Worm (Caenorhabditis elegans) whole organism, L3 larva: ENCODE data around the gene srh-47.

Experiments used
- R02D3.7 ChIP-seq: fragments of 150-350 bp; optimal IDR thresholded peaks from 2 replicates; lab custom pipeline; 2014; ENCODE audit warnings: missing biosample characterization, missing genetic modification characterization
- ZK546.5 ChIP-seq: sonication (generic microtip); optimal IDR thresholded peaks from 2 replicates; lab custom pipeline; 2017; ENCODE audit warnings: missing biosample characterization, missing genetic modification characterization
- aly-2 ChIP-seq: fragments of 150-350 bp; optimal IDR thresholded peaks from 2 replicates; lab custom pipeline; 2014; ENCODE audit warnings: missing biosample characterization, missing genetic modification characterization
- ceh-16 ChIP-seq: sonication (generic microtip); optimal IDR thresholded peaks from 2 replicates; lab custom pipeline; 2017; ENCODE audit warnings: missing biosample characterization, missing genetic modification characterization
- ceh-28 ChIP-seq: fragments of 150-350 bp; optimal IDR thresholded peaks from 2 replicates; lab custom pipeline; 2014; ENCODE audit warnings: missing biosample characterization, missing genetic modification reagents, missing genetic modification characterization
- ceh-82 ChIP-seq: fragments of 150-350 bp; optimal IDR thresholded peaks from 2 replicates; lab custom pipeline; 2014; ENCODE audit warnings: missing biosample characterization, missing genetic modification characterization
- ceh-9 ChIP-seq: sonication (generic microtip); optimal IDR thresholded peaks from 2 replicates; lab custom pipeline; 2018; ENCODE audit warnings: missing biosample characterization, missing genetic modification characterization
- daf-12 ChIP-seq: fragments of 150-350 bp; optimal IDR thresholded peaks from 2 replicates; lab custom pipeline; 2014; ENCODE audit warnings: missing biosample characterization, missing genetic modification reagents, missing genetic modification characterization
- egl-27 ChIP-seq: sonication (generic microtip); optimal IDR thresholded peaks from 4 replicates; lab custom pipeline; 2017; ENCODE audit warnings: missing biosample characterization, missing genetic modification reagents, missing genetic modification characterization
- elt-2 ChIP-seq: sonication (generic microtip); optimal IDR thresholded peaks from 2 replicates; lab custom pipeline; 2016; ENCODE audit warnings: missing genetic modification reagents, mild to moderate bottlenecking, missing genetic modification characterization, missing compliant biosample characterization
- elt-3 ChIP-seq, 3 experiments: fragments of 150-350 bp in 1 of 3; sonication (generic microtip) in 2 of 3; optimal IDR thresholded peaks; 2 replicates in 2 of 3; 4 replicates in 1 of 3; lab custom pipeline; 2014 to 2017; ENCODE audit warnings: missing biosample characterization in 3 of 3, missing genetic modification characterization in 3 of 3
- eor-1 ChIP-seq, 2 experiments: fragments of 150-350 bp; optimal IDR thresholded peaks; 2 replicates each; lab custom pipeline; 2014 to 2018; ENCODE audit warnings: missing biosample characterization in 2 of 2, missing genetic modification characterization in 2 of 2
- fkh-10 ChIP-seq: sonication (generic microtip); optimal IDR thresholded peaks from 2 replicates; lab custom pipeline; 2017; ENCODE audit warnings: missing biosample characterization, missing genetic modification reagents, missing genetic modification characterization
- fkh-2 ChIP-seq: fragments of 150-350 bp; optimal IDR thresholded peaks from 2 replicates; lab custom pipeline; 2014; ENCODE audit warnings: missing biosample characterization, missing genetic modification reagents, missing genetic modification characterization
- fos-1 ChIP-seq: fragments of 150-350 bp; optimal IDR thresholded peaks from 2 replicates; lab custom pipeline; 2014; ENCODE audit warnings: missing biosample characterization, missing genetic modification characterization
- hmg-11 ChIP-seq: sonication (generic microtip); optimal IDR thresholded peaks from 2 replicates; lab custom pipeline; 2016; ENCODE audit warnings: missing genetic modification characterization, missing compliant biosample characterization
- lin-39 ChIP-seq: fragments of 150-350 bp; optimal IDR thresholded peaks from 2 replicates; lab custom pipeline; 2018; ENCODE audit warnings: missing biosample characterization, missing genetic modification reagents, missing genetic modification characterization
- lsy-12 ChIP-seq: sonication (generic microtip); optimal IDR thresholded peaks from 2 replicates; lab custom pipeline; 2016; ENCODE audit warnings: mild to moderate bottlenecking, missing genetic modification characterization, missing compliant biosample characterization
- mdl-1 ChIP-seq: fragments of 150-350 bp; optimal IDR thresholded peaks from 2 replicates; lab custom pipeline; 2014; ENCODE audit warnings: missing biosample characterization, missing genetic modification characterization
- mml-1 ChIP-seq: fragments of 150-350 bp; sonication (generic microtip); optimal IDR thresholded peaks from 3 replicates; lab custom pipeline; 2014; ENCODE audit warnings: missing biosample characterization, missing genetic modification characterization
- nfya-1 ChIP-seq: sonication (generic microtip); optimal IDR thresholded peaks from 2 replicates; lab custom pipeline; 2017; ENCODE audit warnings: missing genetic modification characterization, mild to moderate bottlenecking, missing compliant biosample characterization, antibody characterized with exemption, moderate library complexity; ENCODE audit not compliant: insufficient read depth
- nhr-11 ChIP-seq: fragments of 150-350 bp; optimal IDR thresholded peaks from 2 replicates; lab custom pipeline; 2014; ENCODE audit warnings: missing biosample characterization, missing genetic modification characterization
- nhr-237 ChIP-seq: fragments of 150-350 bp; optimal IDR thresholded peaks from 2 replicates; lab custom pipeline; 2014; ENCODE audit warnings: missing biosample characterization, missing genetic modification characterization
- nhr-25 ChIP-seq: sonication (generic microtip); optimal IDR thresholded peaks from 2 replicates; lab custom pipeline; 2017; ENCODE audit warnings: missing biosample characterization, missing genetic modification characterization
- nhr-28 ChIP-seq: fragments of 150-350 bp; optimal IDR thresholded peaks from 2 replicates; lab custom pipeline; 2014; ENCODE audit warnings: missing biosample characterization, missing genetic modification characterization
- nhr-76 ChIP-seq: fragments of 150-350 bp; sonication (generic microtip); optimal IDR thresholded peaks from 5 replicates; lab custom pipeline; 2014; ENCODE audit warnings: missing biosample characterization, missing genetic modification characterization
- nhr-77 ChIP-seq: fragments of 150-350 bp; optimal IDR thresholded peaks from 2 replicates; lab custom pipeline; 2014; ENCODE audit warnings: missing biosample characterization, missing genetic modification characterization
- pha-4 ChIP-seq: fragments of 150-350 bp; optimal IDR thresholded peaks from 2 replicates; lab custom pipeline; 2014; ENCODE audit warnings: missing biosample characterization, missing genetic modification reagents, missing genetic modification characterization
- pqm-1 ChIP-seq: fragments of 150-350 bp; optimal IDR thresholded peaks from 2 replicates; lab custom pipeline; 2017; ENCODE audit warnings: missing biosample characterization, missing genetic modification characterization, inconsistent platforms
- sea-2 ChIP-seq: fragments of 150-350 bp; sonication (generic microtip); optimal IDR thresholded peaks from 4 replicates; lab custom pipeline; 2014; ENCODE audit warnings: missing biosample characterization, missing genetic modification reagents, missing genetic modification characterization
- skn-1 ChIP-seq: fragments of 150-350 bp; optimal IDR thresholded peaks from 2 replicates; lab custom pipeline; 2014; ENCODE audit warnings: missing biosample characterization, missing genetic modification characterization
- snpc-4 ChIP-seq: fragments of 150-350 bp; optimal IDR thresholded peaks from 2 replicates; lab custom pipeline; 2014; ENCODE audit warnings: missing biosample characterization, missing genetic modification characterization
- tbx-2 ChIP-seq: sonication (generic microtip); optimal IDR thresholded peaks from 2 replicates; lab custom pipeline; 2016; ENCODE audit warnings: mild to moderate bottlenecking, missing genetic modification characterization, missing compliant biosample characterization
- unc-62 ChIP-seq: fragments of 150-350 bp; sonication (generic microtip); optimal IDR thresholded peaks from 4 replicates; lab custom pipeline; 2014; ENCODE audit warnings: missing biosample characterization, missing genetic modification reagents, missing genetic modification characterization
- zag-1 ChIP-seq: fragments of 150-350 bp; optimal IDR thresholded peaks from 2 replicates; lab custom pipeline; 2014; ENCODE audit warnings: missing biosample characterization, missing genetic modification characterization
- ztf-4 ChIP-seq: fragments of 150-350 bp; optimal IDR thresholded peaks from 2 replicates; lab custom pipeline; 2014; ENCODE audit warnings: missing biosample characterization, missing genetic modification characterization

The srh-47 gene

DNA sequence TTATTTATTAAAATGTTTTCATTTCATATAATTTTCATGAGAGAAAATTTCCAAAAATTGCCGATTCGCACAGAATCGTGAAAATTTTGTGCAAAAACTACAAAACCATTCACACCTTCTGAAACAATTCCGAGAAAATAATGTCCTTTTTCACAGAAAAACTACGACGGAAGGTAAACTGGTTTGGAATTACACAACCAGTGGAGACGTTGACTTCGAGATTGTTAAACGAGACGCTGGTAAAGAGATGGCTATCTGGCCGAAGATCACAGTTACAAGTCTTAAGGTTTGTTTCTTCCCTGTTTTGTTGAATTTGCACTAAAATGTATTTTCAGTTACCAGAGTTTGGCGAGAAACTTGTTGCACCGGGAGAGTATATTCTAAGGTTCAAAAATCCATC lies 12.5 kb upstream of the srh-47 start:
- TF ChIP-seq R02D3.7 (tag; lab: Kevin White, UChicago) = no peak
- no peak for TF ChIP-seq ztf-4 (tag; lab: Kevin White, UChicago)
- TF ChIP-seq fos-1 (tag; lab: Kevin White, UChicago) = no peak
- TF ChIP-seq hmg-11 (tag; lab: Kevin White, UChicago) = no peak
- no peak for TF ChIP-seq fkh-2
- no peak for TF ChIP-seq ZK546.5

DNA sequence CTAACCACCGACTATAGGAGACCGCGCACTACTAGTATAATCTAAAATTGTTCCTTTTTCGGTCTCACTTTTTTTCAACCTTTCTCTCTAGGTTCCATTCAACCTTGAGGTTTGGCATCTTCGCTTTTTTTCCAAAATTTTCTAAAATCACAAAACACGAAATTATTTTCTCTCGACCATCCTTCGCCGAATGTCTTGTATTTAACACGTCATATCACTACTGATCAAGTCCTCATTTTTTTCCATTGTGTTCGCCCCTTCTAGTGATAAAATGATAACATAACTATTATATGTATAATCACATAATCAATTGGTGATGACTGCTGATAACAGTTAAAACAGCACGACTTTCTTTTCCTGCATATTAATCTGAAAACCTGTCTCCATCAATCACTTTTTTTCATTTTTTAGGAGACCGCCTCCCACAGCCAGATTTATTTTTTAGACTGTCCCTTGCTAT lies 10.6 kb upstream of the srh-47 start, which contains the start of gene T03F7.7:
Gene T03F7.7, plus strand, starts transcription at position 410 of the 460 bp plus-strand sequence.
- TF ChIP-seq pha-4 (tag; lab: Kevin White, UChicago) = no peak
- TF ChIP-seq elt-2 = peak; percentile 97
- TF ChIP-seq elt-3 (tag; optimal IDR thresholded peaks at IDR 0.05; lab: Kevin White, UChicago) = peak in 1 of 3 experiments; percentile 67
- TF ChIP-seq ceh-82 (tag; lab: Kevin White, UChicago) = no peak
- no peak for TF ChIP-seq tbx-2 (tag; lab: Kevin White, UChicago)
- no peak for TF ChIP-seq zag-1 (tag; lab: Kevin White, UChicago)
- peak; percentile 36 for TF ChIP-seq pqm-1 (tag; lab: Kevin White, UChicago)
- TF ChIP-seq nhr-76 (tag; lab: Kevin White, UChicago) = no peak
- no peak for TF ChIP-seq lin-39
- no peak for TF ChIP-seq mdl-1 (tag; lab: Kevin White, UChicago)
- TF ChIP-seq unc-62 (GFP tag; lab: Kevin White, UChicago) = no peak
- TF ChIP-seq ceh-16 (tag; lab: Kevin White, UChicago) = no peak
- TF ChIP-seq, all 47 proteins: peak for 3

DNA sequence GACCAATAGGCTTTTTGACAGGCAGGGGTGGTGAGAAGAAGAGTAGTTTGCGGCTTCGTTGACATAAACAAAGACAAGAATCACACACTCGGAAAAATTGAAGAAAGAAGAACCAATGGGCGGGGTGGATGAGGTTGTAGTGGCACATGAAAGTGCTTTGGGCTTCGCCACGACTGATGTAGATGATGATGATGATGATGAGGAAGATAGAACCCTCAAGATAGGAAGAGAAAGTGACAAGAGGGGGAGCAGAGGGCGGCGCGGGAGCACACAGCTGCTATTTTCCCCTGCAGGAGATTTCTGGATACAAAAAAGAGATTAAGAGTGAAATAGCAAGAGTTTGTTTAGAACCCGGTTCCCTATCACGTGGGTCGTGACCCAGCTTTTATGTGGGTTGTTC lies 8.5 kb upstream of the srh-47 start:
- TF ChIP-seq nfya-1 (tag; lab: Kevin White, UChicago) (peak; percentile 51), egl-27 (no peak), lin-39 (peak; percentile 51)

DNA sequence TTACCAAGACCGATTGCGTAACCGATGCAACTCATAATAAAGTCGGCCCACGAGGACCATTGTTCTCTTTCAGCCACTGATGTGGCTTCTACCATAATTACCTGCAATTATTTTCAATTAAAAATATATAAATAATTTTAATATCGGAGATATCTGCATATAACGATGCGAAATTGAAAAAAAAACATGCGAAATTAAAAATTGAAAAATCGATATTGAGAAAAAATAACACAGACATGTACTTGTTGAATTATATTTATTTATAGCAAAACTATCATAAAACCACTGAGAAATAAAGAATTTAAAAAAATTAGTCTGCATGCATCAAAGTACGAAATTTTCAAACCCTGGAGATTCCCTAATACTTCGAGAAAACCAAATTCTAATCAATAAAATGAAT lies 7.9 kb upstream of the srh-47 start, which contains the start of gene snf-11:
Gene snf-11, minus strand, starts transcription at position 101 of the 400 bp plus-strand sequence.
- no peak for TF ChIP-seq nhr-25 (tag; lab: Kevin White, UChicago)
- no peak for TF ChIP-seq nhr-76 (tag; lab: Kevin White, UChicago)
- TF ChIP-seq skn-1 (tag; lab: Kevin White, UChicago) = no peak
- no peak for TF ChIP-seq eor-1 (tag; optimal IDR thresholded peaks at IDR 0.05; lab: Kevin White, UChicago)
- TF ChIP-seq fkh-2 = no peak
- TF ChIP-seq ceh-28 (tag; lab: Kevin White, UChicago) = no peak
- no peak for TF ChIP-seq nhr-28 (tag; lab: Kevin White, UChicago)
- no peak for TF ChIP-seq elt-3 (tag; optimal IDR thresholded peaks at IDR 0.05; lab: Kevin White, UChicago)
- TF ChIP-seq zag-1 (tag; lab: Kevin White, UChicago) = no peak
- TF ChIP-seq hmg-11 (tag; lab: Kevin White, UChicago) = no peak
- TF ChIP-seq R02D3.7 (tag; lab: Kevin White, UChicago) = no peak
- TF ChIP-seq ceh-9 = no peak
- no peak for TF ChIP-seq aly-2 (tag; lab: Kevin White, UChicago)
- TF ChIP-seq daf-12 = no peak
- TF ChIP-seq snpc-4 (tag; lab: Kevin White, UChicago) = no peak
- TF ChIP-seq egl-27 = no peak

DNA sequence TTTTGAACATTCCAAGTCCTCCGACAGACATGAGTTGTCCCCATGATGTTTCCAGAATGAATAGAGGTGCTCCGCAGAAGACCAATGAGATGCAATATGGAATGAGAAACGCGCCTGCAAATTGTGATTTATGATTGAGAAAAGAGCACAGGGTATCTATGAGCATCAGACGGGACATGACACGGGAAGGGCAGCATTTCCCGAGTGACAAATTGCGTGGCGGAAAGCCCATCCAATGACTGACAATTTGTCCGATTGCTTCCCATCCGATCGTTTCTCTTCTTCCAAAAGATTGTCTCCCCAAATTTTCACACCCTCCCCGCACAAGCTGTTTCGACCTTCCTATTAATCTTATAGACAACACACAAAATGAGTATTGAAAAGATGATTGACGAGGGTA lies 7.3 kb upstream of the srh-47 start:
- TF ChIP-seq elt-2 = no peak
- TF ChIP-seq ztf-4 (tag; lab: Kevin White, UChicago) = no peak
- no peak for TF ChIP-seq hmg-11 (tag; lab: Kevin White, UChicago)
- TF ChIP-seq nfya-1 (tag; lab: Kevin White, UChicago) = peak; percentile 33

DNA sequence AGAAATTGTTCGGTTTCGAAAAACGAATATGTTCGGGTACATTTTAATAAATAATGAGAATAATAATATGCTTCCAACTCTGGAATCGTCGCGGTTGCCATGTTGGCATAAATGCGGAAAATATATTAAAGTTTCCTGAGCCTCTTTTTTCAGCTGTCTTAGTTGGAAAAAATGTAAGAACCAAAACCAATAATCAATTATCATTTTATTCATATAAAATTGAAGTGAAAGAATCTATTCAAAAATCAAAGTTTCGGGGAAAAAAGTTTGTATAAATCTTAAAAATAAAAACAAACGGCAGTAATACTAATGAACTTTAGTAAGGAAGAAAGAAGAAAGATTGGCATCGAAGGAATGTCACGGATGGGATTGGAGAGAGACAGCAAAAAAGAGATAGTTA lies 4.4 kb upstream of the srh-47 start, which contains the start of gene srh-45:
Gene srh-45, minus strand, starts transcription at position 101 of the 400 bp plus-strand sequence.
- no peak for TF ChIP-seq sea-2
- TF ChIP-seq tbx-2 (tag; lab: Kevin White, UChicago) = no peak
- no peak for TF ChIP-seq lsy-12 (tag; lab: Kevin White, UChicago)
- TF ChIP-seq mml-1 (tag; lab: Kevin White, UChicago) = no peak
- no peak for TF ChIP-seq ZK546.5
- no peak for TF ChIP-seq fos-1 (tag; lab: Kevin White, UChicago)
- TF ChIP-seq nhr-11 (tag; lab: Kevin White, UChicago) = no peak
- no peak for TF ChIP-seq R02D3.7 (tag; lab: Kevin White, UChicago)
- TF ChIP-seq nhr-77 = no peak
- no peak for TF ChIP-seq elt-2
- no peak for TF ChIP-seq fkh-2
- no peak for TF ChIP-seq nhr-237 (tag; lab: Kevin White, UChicago)
- no peak for TF ChIP-seq ztf-4 (tag; lab: Kevin White, UChicago)
- TF ChIP-seq ceh-9 = no peak
- TF ChIP-seq fkh-10 (GFP tag; lab: Kevin White, UChicago) = no peak
- TF ChIP-seq, all 47 proteins: peak for 0
